Worm (Caenorhabditis elegans) whole organism, mixed stage, embryonic: ENCODE results near the gene smcr-8.
A peak's percentile ranks its signal among the peaks of the same experiment; 100 is the strongest.

Experiments
- M03D4.4 ChIP-seq: sonication (generic microtip); optimal IDR thresholded peaks from 2 replicates; lab custom pipeline; 2017; ENCODE audit warnings: mild to moderate bottlenecking, missing genetic modification characterization, missing compliant biosample characterization
- bed-3 ChIP-seq: fragments of 200-800 bp; sonication (Bioruptor generic); optimal IDR thresholded peaks from 3 replicates; lab custom pipeline; 2018; ENCODE audit warnings: mild to moderate bottlenecking, missing genetic modification characterization, moderate library complexity, missing compliant biosample characterization
- blmp-1 ChIP-seq: fragments of 150-350 bp; optimal IDR thresholded peaks from 2 replicates; lab custom pipeline; 2014; ENCODE audit warnings: missing biosample characterization, missing genetic modification characterization
- ceh-39 ChIP-seq: fragments of 150-350 bp; optimal IDR thresholded peaks from 2 replicates; lab custom pipeline; 2014; ENCODE audit warnings: missing biosample characterization, missing genetic modification characterization
- ceh-43 ChIP-seq: fragments of 200-800 bp; sonication (Bioruptor generic); optimal IDR thresholded peaks from 2 replicates; lab custom pipeline; 2018; ENCODE audit warnings: mild to moderate bottlenecking, missing genetic modification characterization, moderate library complexity, missing compliant biosample characterization
- ceh-83 ChIP-seq: fragments of 200-800 bp; sonication (Bioruptor generic); optimal IDR thresholded peaks from 2 replicates; lab custom pipeline; 2018; ENCODE audit warnings: mild to moderate bottlenecking, missing genetic modification characterization, missing compliant biosample characterization
- ces-1 ChIP-seq: fragments of 150-350 bp; optimal IDR thresholded peaks from 2 replicates; lab custom pipeline; 2014; ENCODE audit warnings: missing biosample characterization, missing genetic modification reagents, missing genetic modification characterization
- cnd-1 ChIP-seq: fragments of 200-800 bp; sonication (Bioruptor generic); optimal IDR thresholded peaks from 2 replicates; lab custom pipeline; 2018; ENCODE audit warnings: mild to moderate bottlenecking, missing genetic modification characterization, missing compliant biosample characterization
- drap-1 ChIP-seq: fragments of 200-800 bp; sonication (Bioruptor generic); optimal IDR thresholded peaks from 3 replicates; lab custom pipeline; 2018; ENCODE audit warnings: mild to moderate bottlenecking, missing genetic modification characterization, missing compliant biosample characterization
- elt-1 ChIP-seq: sonication (generic microtip); optimal IDR thresholded peaks from 2 replicates; lab custom pipeline; 2017; ENCODE audit warnings: missing genetic modification characterization, mild to moderate bottlenecking, missing compliant biosample characterization, antibody characterized with exemption, moderate library complexity, borderline replicate concordance; ENCODE audit not compliant: insufficient read depth
- elt-3 ChIP-seq: fragments of 150-350 bp; optimal IDR thresholded peaks from 2 replicates; lab custom pipeline; 2014; ENCODE audit warnings: missing biosample characterization, missing genetic modification characterization
- flh-1 ChIP-seq: fragments of 200-800 bp; sonication (Bioruptor generic); optimal IDR thresholded peaks from 2 replicates; lab custom pipeline; 2018; ENCODE audit warnings: mild to moderate bottlenecking, missing genetic modification characterization, moderate library complexity, missing compliant biosample characterization
- ham-2 ChIP-seq: fragments of 200-800 bp; sonication (Bioruptor generic); optimal IDR thresholded peaks from 2 replicates; lab custom pipeline; 2018; ENCODE audit warnings: mild to moderate bottlenecking, missing genetic modification characterization, missing compliant biosample characterization
- hlh-1 ChIP-seq: fragments of 150-350 bp; optimal IDR thresholded peaks from 2 replicates; lab custom pipeline; 2014; ENCODE audit warnings: missing biosample characterization, missing genetic modification reagents, missing genetic modification characterization
- lin-13 ChIP-seq: fragments of 150-350 bp; optimal IDR thresholded peaks from 2 replicates; lab custom pipeline; 2014; ENCODE audit warnings: missing biosample characterization, missing genetic modification characterization
- lin-32 ChIP-seq: fragments of 200-800 bp; sonication (Bioruptor generic); optimal IDR thresholded peaks from 2 replicates; lab custom pipeline; 2018; ENCODE audit warnings: mild to moderate bottlenecking, missing genetic modification characterization, missing compliant biosample characterization
- lsy-2 ChIP-seq: fragments of 150-350 bp; optimal IDR thresholded peaks from 2 replicates; lab custom pipeline; 2014; ENCODE audit warnings: missing biosample characterization, missing genetic modification characterization
- mab-5 ChIP-seq: fragments of 150-350 bp; optimal IDR thresholded peaks from 2 replicates; lab custom pipeline; 2014; ENCODE audit warnings: missing biosample characterization, missing genetic modification characterization
- mep-1 ChIP-seq: fragments of 150-350 bp; optimal IDR thresholded peaks from 2 replicates; lab custom pipeline; 2017; ENCODE audit warnings: missing biosample characterization, missing genetic modification reagents, missing genetic modification characterization, inconsistent platforms
- mls-2 ChIP-seq: sonication (generic microtip); optimal IDR thresholded peaks from 2 replicates; lab custom pipeline; 2016; ENCODE audit warnings: mild to moderate bottlenecking, missing genetic modification characterization, moderate library complexity, missing compliant biosample characterization
- nhr-12 ChIP-seq: fragments of 150-350 bp; optimal IDR thresholded peaks from 2 replicates; lab custom pipeline; 2014; ENCODE audit warnings: missing biosample characterization, missing genetic modification characterization
- nhr-2 ChIP-seq: fragments of 150-350 bp; optimal IDR thresholded peaks from 2 replicates; lab custom pipeline; 2014; ENCODE audit warnings: missing biosample characterization, missing genetic modification characterization
- nhr-237 ChIP-seq: fragments of 150-350 bp; optimal IDR thresholded peaks from 2 replicates; lab custom pipeline; 2014; ENCODE audit warnings: missing biosample characterization, missing genetic modification characterization
- nhr-28 ChIP-seq: fragments of 150-350 bp; optimal IDR thresholded peaks from 2 replicates; lab custom pipeline; 2014; ENCODE audit warnings: missing biosample characterization, missing genetic modification characterization
- nhr-76 ChIP-seq: sonication (generic microtip); optimal IDR thresholded peaks from 2 replicates; lab custom pipeline; 2017; ENCODE audit warnings: missing biosample characterization, missing genetic modification characterization
- pha-4 ChIP-seq: fragments of 150-350 bp; optimal IDR thresholded peaks from 2 replicates; lab custom pipeline; 2018; ENCODE audit warnings: missing biosample characterization, missing genetic modification reagents, missing genetic modification characterization
- sem-2 ChIP-seq: fragments of 200-800 bp; sonication (Bioruptor generic); optimal IDR thresholded peaks from 2 replicates; lab custom pipeline; 2018; ENCODE audit warnings: mild to moderate bottlenecking, missing genetic modification characterization, missing compliant biosample characterization
- snpc-4 ChIP-seq: fragments of 150-350 bp; optimal IDR thresholded peaks from 2 replicates; lab custom pipeline; 2014; ENCODE audit warnings: missing biosample characterization, missing genetic modification characterization
- sptf-1 ChIP-seq: sonication (generic microtip); optimal IDR thresholded peaks from 2 replicates; lab custom pipeline; 2017; ENCODE audit warnings: mild to moderate bottlenecking, missing genetic modification characterization, moderate library complexity, missing compliant biosample characterization
- tbx-8 ChIP-seq: fragments of 200-800 bp; sonication (Bioruptor generic); optimal IDR thresholded peaks from 2 replicates; lab custom pipeline; 2018; ENCODE audit warnings: mild to moderate bottlenecking, missing genetic modification characterization, moderate library complexity, missing compliant biosample characterization
- unc-120 ChIP-seq: sonication (generic microtip); optimal IDR thresholded peaks from 2 replicates; lab custom pipeline; 2017; ENCODE audit warnings: missing genetic modification characterization, missing compliant biosample characterization; ENCODE audit not compliant: poor library complexity, severe bottlenecking
- unc-39 ChIP-seq: fragments of 150-350 bp; optimal IDR thresholded peaks from 2 replicates; lab custom pipeline; 2014; ENCODE audit warnings: missing biosample characterization, missing genetic modification characterization
- unc-62 ChIP-seq: fragments of 150-350 bp; optimal IDR thresholded peaks from 2 replicates; lab custom pipeline; 2014; ENCODE audit warnings: missing biosample characterization, missing genetic modification reagents, missing genetic modification characterization
- zip-8 ChIP-seq: fragments of 150-350 bp; optimal IDR thresholded peaks from 2 replicates; lab custom pipeline; 2014; ENCODE audit warnings: missing biosample characterization, missing genetic modification characterization
- ztf-11 ChIP-seq: fragments of 150-350 bp; optimal IDR thresholded peaks from 2 replicates; lab custom pipeline; 2014; ENCODE audit warnings: missing biosample characterization, missing genetic modification characterization

Gene smcr-8

DNA sequence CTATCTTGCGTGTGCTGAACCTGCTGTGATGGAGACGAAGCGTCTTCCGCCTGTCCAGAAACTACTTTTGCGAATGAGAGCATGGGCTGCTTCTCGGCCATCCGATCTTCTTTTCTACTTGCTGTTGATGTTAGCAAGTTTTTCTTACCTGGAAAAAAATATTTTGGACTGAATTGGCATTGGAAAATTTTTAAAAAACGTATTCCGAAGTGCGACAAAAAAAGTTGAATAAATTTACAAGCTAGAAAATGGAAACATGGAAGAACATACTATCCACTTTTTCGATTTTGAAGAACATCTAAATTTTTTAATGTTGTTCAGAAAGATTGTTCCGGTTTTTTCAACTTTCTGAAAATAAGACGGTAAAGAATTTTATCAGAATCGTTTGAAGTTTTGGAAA, 18.4 kb downstream of the smcr-8 start, which contains the start of gene larp-1:
TSS of gene larp-1 (minus strand) at position 101 of the 400 bp plus-strand sequence.
- TF ChIP-seq lin-32 (GFP tag; lab: Kevin White, UChicago) (no peak), zip-8 (no peak), M03D4.4 (tag; lab: Kevin White, UChicago) (no peak), flh-1 (GFP tag; lab: Kevin White, UChicago) (no peak), unc-62 (GFP tag; lab: Kevin White, UChicago) (no peak), ceh-39 (tag; lab: Kevin White, UChicago) (no peak), nhr-2 (no peak), drap-1 (GFP tag; lab: Kevin White, UChicago) (no peak), nhr-28 (tag; lab: Kevin White, UChicago) (no peak), bed-3 (GFP tag; lab: Kevin White, UChicago) (no peak)

ce11 chrIII:5018116-5018689, 19.0 kb downstream of the smcr-8 start, which contains the start of gene wip-1:
Gene wip-1 (plus strand): TSS chrIII:5018639.
- TF ChIP-seq zip-8 (no peak), nhr-28 (tag; lab: Kevin White, UChicago) (peak; percentile 49), sem-2 (GFP tag; lab: Kevin White, UChicago) (peak; percentile 8), hlh-1 (tag; lab: Kevin White, UChicago) (peak; percentile 54), drap-1 (GFP tag; lab: Kevin White, UChicago) (peak; percentile 88), mls-2 (tag; lab: Kevin White, UChicago) (peak; percentile 87), unc-62 (GFP tag; lab: Kevin White, UChicago) (peak; percentile 47), M03D4.4 (tag; lab: Kevin White, UChicago) (peak; percentile 84), blmp-1 (tag; lab: Kevin White, UChicago) (peak; percentile 25), unc-120 (tag; lab: Kevin White, UChicago) (peak; percentile 75), ham-2 (GFP tag; lab: Kevin White, UChicago) (peak; percentile 93), tbx-8 (GFP tag; lab: Kevin White, UChicago) (peak; percentile 4), ceh-43 (GFP tag; lab: Kevin White, UChicago) (peak; percentile 61), nhr-2 (no peak), cnd-1 (peak; percentile 77), sptf-1 (peak; percentile 93), snpc-4 (no peak), ceh-83 (GFP tag; lab: Kevin White, UChicago) (peak; percentile 69), lin-32 (GFP tag; lab: Kevin White, UChicago) (peak; percentile 32), bed-3 (GFP tag; lab: Kevin White, UChicago) (no peak), mab-5 (tag; lab: Kevin White, UChicago) (peak; percentile 38), unc-39 (tag; lab: Kevin White, UChicago) (peak; percentile 61), mep-1 (tag; lab: Kevin White, UChicago) (peak; percentile 98), nhr-12 (tag; lab: Kevin White, UChicago) (peak; percentile 67), ztf-11 (tag; lab: Kevin White, UChicago) (peak; percentile 88), pha-4 (tag; lab: Kevin White, UChicago) (peak; percentile 98), nhr-237 (tag; lab: Kevin White, UChicago) (peak; percentile 95), ces-1 (GFP tag; lab: Kevin White, UChicago) (peak; percentile 51), ceh-39 (tag; lab: Kevin White, UChicago) (peak; percentile 64), lin-13 (tag; lab: Kevin White, UChicago) (peak; percentile 99), lsy-2 (peak; percentile 90), elt-3 (tag; lab: Kevin White, UChicago) (peak; percentile 32), elt-1 (tag; lab: Kevin White, UChicago) (peak; percentile 63), nhr-76 (tag; lab: Kevin White, UChicago) (peak; percentile 17), flh-1 (GFP tag; lab: Kevin White, UChicago) (no peak)
- TF ChIP-seq, all 35 proteins: peak for 30

DNA sequence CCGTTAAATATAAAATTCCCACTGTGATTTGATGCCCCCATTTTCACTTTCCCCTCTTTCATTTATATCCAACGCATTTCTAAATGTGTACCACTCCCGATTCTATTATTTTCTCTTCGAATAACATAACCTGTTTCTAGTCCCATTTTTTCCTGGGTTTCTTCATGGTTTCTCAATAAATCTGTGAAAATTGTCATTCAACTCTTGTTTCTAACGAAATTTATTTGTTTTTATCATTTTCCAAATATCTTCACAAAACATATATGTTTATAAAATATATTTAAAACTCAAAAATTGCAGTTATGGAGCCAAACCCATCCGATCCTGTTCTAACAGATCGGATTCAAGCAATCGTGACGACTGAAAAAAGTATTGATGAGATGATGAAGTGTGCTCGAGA, 21.7 kb downstream of the smcr-8 start, which contains the start of gene mdt-11:
TSS of gene mdt-11 (plus strand) at position 301 of the 400 bp plus-strand sequence.
- no peak for TF ChIP-seq tbx-8 (GFP tag; lab: Kevin White, UChicago)
